Fruit fly (Drosophila melanogaster) whole organism, embryonic: Measurements from ENCODE around the gene pnr.

ENCODE experiments used
- Antp ChIP-seq: fragments of 200-800 bp; sonication (Bioruptor generic); optimal IDR thresholded peaks from 3 replicates; lab custom pipeline; 2016; ENCODE audit warnings: missing biosample characterization, missing genetic modification characterization
- Bdp1 ChIP-seq: fragments of 200-800 bp; sonication (Bioruptor generic); optimal IDR thresholded peaks from 3 replicates; lab custom pipeline; 2016; ENCODE audit warnings: missing biosample characterization, missing genetic modification characterization
- Blimp-1 ChIP-seq: fragments of 200-800 bp; sonication (Bioruptor generic); optimal IDR thresholded peaks from 3 replicates; lab custom pipeline; 2018; ENCODE audit warnings: missing biosample characterization, missing genetic modification characterization, mild to moderate bottlenecking, moderate library complexity, missing genetic modification reagents
- CG11504 ChIP-seq: fragments of 200-800 bp; sonication (Bioruptor generic); optimal IDR thresholded peaks from 3 replicates; lab custom pipeline; 2019; ENCODE audit warnings: missing biosample characterization, mild to moderate bottlenecking, missing genetic modification characterization, moderate library complexity
- CG12104 ChIP-seq: fragments of 200-800 bp; sonication (Bioruptor generic); optimal IDR thresholded peaks from 3 replicates; lab custom pipeline; 2016; ENCODE audit warnings: missing biosample characterization, missing genetic modification characterization
- CG12236 ChIP-seq: fragments of 200-800 bp; sonication (Bioruptor generic); optimal IDR thresholded peaks from 2 replicates; lab custom pipeline; 2016; ENCODE audit warnings: missing biosample characterization, missing genetic modification characterization
- CG12942 ChIP-seq: fragments of 200-800 bp; sonication (Bioruptor generic); optimal IDR thresholded peaks from 3 replicates; lab custom pipeline; 2016; ENCODE audit warnings: missing biosample characterization, missing genetic modification characterization
- CG15073 ChIP-seq: fragments of 200-800 bp; sonication (Bioruptor generic); optimal IDR thresholded peaks from 2 replicates; lab custom pipeline; 2016; ENCODE audit warnings: missing biosample characterization, missing genetic modification characterization
- CG15269 ChIP-seq: fragments of 200-800 bp; sonication (Bioruptor generic); optimal IDR thresholded peaks from 2 replicates; lab custom pipeline; 2018; ENCODE audit warnings: missing biosample characterization, mild to moderate bottlenecking, missing genetic modification characterization, moderate library complexity
- CG15601 ChIP-seq: fragments of 200-800 bp; sonication (Bioruptor generic); optimal IDR thresholded peaks from 3 replicates; lab custom pipeline; 2019; ENCODE audit warnings: missing biosample characterization, mild to moderate bottlenecking, missing genetic modification characterization, moderate library complexity
- CG16815 ChIP-seq: fragments of 200-800 bp; sonication (Bioruptor generic); optimal IDR thresholded peaks from 3 replicates; lab custom pipeline; 2017; ENCODE audit warnings: missing biosample characterization, mild to moderate bottlenecking, missing genetic modification characterization
- CG17568 ChIP-seq: fragments of 200-800 bp; sonication (Bioruptor generic); optimal IDR thresholded peaks from 2 replicates; lab custom pipeline; 2018; ENCODE audit warnings: missing biosample characterization, mild to moderate bottlenecking, missing genetic modification characterization, moderate library complexity
- CG17829 ChIP-seq: fragments of 200-800 bp; optimal IDR thresholded peaks from 2 replicates; lab custom pipeline; 2019; ENCODE audit warnings: missing biosample characterization, mild to moderate bottlenecking, missing genetic modification characterization, moderate library complexity
- CG18262 ChIP-seq: fragments of 200-800 bp; optimal IDR thresholded peaks from 3 replicates; lab custom pipeline; 2019; ENCODE audit warnings: missing biosample characterization, mild to moderate bottlenecking, missing genetic modification characterization, moderate library complexity
- CG2129 ChIP-seq: fragments of 200-800 bp; sonication (Bioruptor generic); IDR thresholded peaks from 2 replicates; pipeline ENCODE4 v1.3.6; 2022; ENCODE audit warnings: missing biosample characterization, missing genetic modification characterization; ENCODE audit not compliant: partially characterized antibody
- CG30403 ChIP-seq: fragments of 200-800 bp; sonication (Bioruptor generic); optimal IDR thresholded peaks from 3 replicates; lab custom pipeline; 2016; ENCODE audit warnings: missing biosample characterization, missing genetic modification characterization
- CG31224 ChIP-seq: fragments of 200-800 bp; sonication (Bioruptor generic); IDR thresholded peaks from 2 replicates; pipeline ENCODE4 v1.3.6; 2022; ENCODE audit warnings: missing biosample characterization, missing genetic modification characterization
- CG3281 ChIP-seq: fragments of 200-800 bp; sonication (Bioruptor generic); optimal IDR thresholded peaks from 3 replicates; lab custom pipeline; 2017; ENCODE audit warnings: missing biosample characterization, mild to moderate bottlenecking, missing genetic modification characterization
- CG3847 ChIP-seq: fragments of 200-800 bp; sonication (Bioruptor generic); IDR thresholded peaks from 2 replicates; pipeline ENCODE4 v1.3.6; 2022; ENCODE audit warnings: missing biosample characterization, missing genetic modification characterization
- CG6272 ChIP-seq: fragments of 200-800 bp; sonication (Bioruptor generic); IDR thresholded peaks from 2 replicates; pipeline ENCODE4 v1.3.6; 2022; ENCODE audit warnings: missing biosample characterization, missing genetic modification characterization
- CG7556 ChIP-seq: fragments of 200-800 bp; sonication (Bioruptor generic); optimal IDR thresholded peaks from 2 replicates; lab custom pipeline; 2017; ENCODE audit warnings: missing biosample characterization, mild to moderate bottlenecking, missing genetic modification characterization
- CG8089 ChIP-seq: fragments of 200-800 bp; sonication (Bioruptor generic); optimal IDR thresholded peaks from 3 replicates; lab custom pipeline; 2016; ENCODE audit warnings: missing biosample characterization, missing genetic modification characterization
- CG8359 ChIP-seq: fragments of 200-800 bp; sonication (Bioruptor generic); optimal IDR thresholded peaks from 2 replicates; lab custom pipeline; 2017; ENCODE audit warnings: missing biosample characterization, mild to moderate bottlenecking, missing genetic modification characterization, borderline replicate concordance
- D19A ChIP-seq: fragments of 200-800 bp; optimal IDR thresholded peaks from 3 replicates; lab custom pipeline; 2019; ENCODE audit warnings: missing biosample characterization, mild to moderate bottlenecking, missing genetic modification characterization, moderate library complexity
- E2f1 ChIP-seq: fragments of 200-800 bp; sonication (Bioruptor generic); IDR thresholded peaks from 2 replicates; pipeline ENCODE4 v1.3.6; 2022; ENCODE audit warnings: missing biosample characterization, missing genetic modification characterization
- Ets65A ChIP-seq: fragments of 200-800 bp; sonication (Bioruptor generic); peaks from one replicate; lab custom pipeline; 2016; ENCODE audit warnings: missing biosample characterization, missing genetic modification characterization
- H2.0 ChIP-seq: fragments of 200-800 bp; sonication (Bioruptor generic); IDR thresholded peaks from 2 replicates; pipeline ENCODE4 v1.3.6; 2022; ENCODE audit warnings: missing biosample characterization, missing genetic modification characterization
- Hsf ChIP-seq: fragments of 200-800 bp; sonication (Bioruptor generic); optimal IDR thresholded peaks from 3 replicates; lab custom pipeline; 2016; ENCODE audit warnings: missing biosample characterization, missing genetic modification characterization
- Oaz ChIP-seq: fragments of 200-800 bp; sonication (Bioruptor generic); IDR thresholded peaks from 2 replicates; pipeline ENCODE4 v1.3.6; 2022; ENCODE audit warnings: missing biosample characterization, missing genetic modification characterization
- Side ChIP-seq: fragments of 200-800 bp; sonication (Bioruptor generic); optimal IDR thresholded peaks from 2 replicates; lab custom pipeline; 2016; ENCODE audit warnings: missing biosample characterization, missing genetic modification characterization
- ab ChIP-seq: fragments of 200-800 bp; sonication (Bioruptor generic); optimal IDR thresholded peaks from 2 replicates; lab custom pipeline; 2016; ENCODE audit warnings: missing biosample characterization, missing genetic modification characterization
- aop ChIP-seq: fragments of 200-800 bp; sonication (Bioruptor generic); IDR thresholded peaks from 2 replicates; pipeline ENCODE4 v1.3.6; 2022; ENCODE audit warnings: missing biosample characterization, missing genetic modification characterization
- br ChIP-seq: fragments of >200 bp; optimal IDR thresholded peaks from 2 replicates; lab custom pipeline; 2017
- cg ChIP-seq: fragments of 200-800 bp; sonication (Bioruptor generic); optimal IDR thresholded peaks from 3 replicates; lab custom pipeline; 2019; ENCODE audit warnings: missing biosample characterization, mild to moderate bottlenecking, missing genetic modification characterization, moderate library complexity
- chinmo ChIP-seq: fragments of 200-800 bp; sonication (Bioruptor generic); IDR thresholded peaks from 4 replicates; pipeline ENCODE4 v1.3.6; 2022; ENCODE audit warnings: missing biosample characterization, missing genetic modification characterization; ENCODE audit not compliant: partially characterized antibody
- dati ChIP-seq: fragments of 200-800 bp; sonication (Bioruptor generic); IDR thresholded peaks from 2 replicates; pipeline ENCODE4 v1.3.6; 2022; ENCODE audit warnings: missing biosample characterization, missing genetic modification characterization
- exex ChIP-seq: fragments of 200-800 bp; sonication (Bioruptor generic); optimal IDR thresholded peaks from 4 replicates; lab custom pipeline; 2018; ENCODE audit warnings: missing biosample characterization, mild to moderate bottlenecking, missing genetic modification characterization, moderate library complexity
- fd64A ChIP-seq: fragments of 200-800 bp; sonication (Bioruptor generic); optimal IDR thresholded peaks from 3 replicates; lab custom pipeline; 2018; ENCODE audit warnings: missing biosample characterization, mild to moderate bottlenecking, missing genetic modification characterization
- ham ChIP-seq: fragments of 200-800 bp; sonication (Bioruptor generic); IDR thresholded peaks from 2 replicates; pipeline ENCODE4 v1.3.6; 2022; ENCODE audit warnings: missing biosample characterization, missing genetic modification characterization
- hbn ChIP-seq: fragments of 200-800 bp; sonication (Bioruptor generic); IDR thresholded peaks from 2 replicates; pipeline ENCODE4 v1.3.6; 2022; ENCODE audit warnings: missing biosample characterization, missing genetic modification characterization; ENCODE audit not compliant: partially characterized antibody
- mirr ChIP-seq: fragments of 200-800 bp; sonication (Bioruptor generic); optimal IDR thresholded peaks from 3 replicates; lab custom pipeline; 2018; ENCODE audit warnings: missing biosample characterization, mild to moderate bottlenecking, missing genetic modification characterization
- nom ChIP-seq: fragments of 200-800 bp; sonication (Bioruptor generic); optimal IDR thresholded peaks from 2 replicates; lab custom pipeline; 2017; ENCODE audit warnings: missing biosample characterization, missing genetic modification characterization, mild to moderate bottlenecking, moderate library complexity, missing genetic modification reagents
- pb ChIP-seq: fragments of 200-800 bp; sonication (Bioruptor generic); optimal IDR thresholded peaks from 3 replicates; lab custom pipeline; 2016; ENCODE audit warnings: missing biosample characterization, missing genetic modification characterization
- pnt ChIP-seq: fragments of 200-800 bp; sonication (Bioruptor generic); optimal IDR thresholded peaks from 3 replicates; lab custom pipeline; 2016; ENCODE audit warnings: missing biosample characterization, missing genetic modification characterization
- row ChIP-seq: fragments of 200-800 bp; sonication (Bioruptor generic); IDR thresholded peaks from 3 replicates; pipeline ENCODE4 v1.3.6; 2022; ENCODE audit warnings: missing biosample characterization, missing genetic modification characterization
- sens-2 ChIP-seq: fragments of 200-800 bp; sonication (Bioruptor generic); IDR thresholded peaks from 2 replicates; pipeline ENCODE4 v1.3.6; 2022; ENCODE audit warnings: missing biosample characterization, missing genetic modification characterization
- seq ChIP-seq: fragments of 200-800 bp; sonication (Bioruptor generic); IDR thresholded peaks from 2 replicates; pipeline ENCODE4 v1.3.6; 2022; ENCODE audit warnings: missing biosample characterization, missing genetic modification characterization
- sug ChIP-seq: fragments of 200-800 bp; optimal IDR thresholded peaks from 2 replicates; lab custom pipeline; 2019; ENCODE audit warnings: missing biosample characterization, mild to moderate bottlenecking, missing genetic modification characterization, moderate library complexity
- ttk ChIP-seq: fragments of 200-800 bp; sonication (Bioruptor generic); IDR thresholded peaks from 2 replicates; pipeline ENCODE4 v2.1.2; 2022; ENCODE audit warnings: missing biosample characterization, missing genetic modification characterization

The pnr gene

dm6 chr3R:16071689-16072580 lies 46.1 kb downstream of the pnr start (continued):
- TF ChIP-seq CG3847 (GFP tag; lab: Robert Waterston, UW) (no peak), E2f1 (GFP tag; lab: Robert Waterston, UW) (peak; percentile 82), CG7556 (GFP tag; lab: Kevin White, UChicago) (peak; percentile 72), cg (GFP tag; lab: Kevin White, UChicago) (peak; percentile 45), CG8359 (GFP tag; lab: Kevin White, UChicago) (no peak), D19A (tag; lab: Kevin White, UChicago) (peak; percentile 76), fd64A (GFP tag; lab: Kevin White, UChicago) (no peak), Side (GFP tag; lab: Kevin White, UChicago) (no peak), aop (GFP tag; lab: Robert Waterston, UW) (no peak), CG30403 (GFP tag; lab: Kevin White, UChicago) (peak; percentile 83), pb (no peak), CG17829 (tag; lab: Kevin White, UChicago) (peak; percentile 90), Ets65A (GFP tag; lab: Kevin White, UChicago) (peak; percentile 85), CG18262 (tag; lab: Kevin White, UChicago) (peak; percentile 92), Oaz (GFP tag; lab: Robert Waterston, UW) (peak; percentile 25; the same call in 1 of the 2 replicates), sens-2 (no peak), CG8089 (GFP tag; lab: Kevin White, UChicago) (peak; percentile 10), Hsf (GFP tag; lab: Kevin White, UChicago) (peak; percentile 67), br (lab: Kevin White, UChicago) (no peak), CG12942 (GFP tag; lab: Kevin White, UChicago) (peak; percentile 55), dati (GFP tag; lab: Robert Waterston, UW) (no peak), CG15269 (no peak), CG16815 (GFP tag; lab: Kevin White, UChicago) (peak; percentile 57), seq (GFP tag; lab: Robert Waterston, UW) (peak; percentile 66; the same call in 1 of the 2 replicates), Blimp-1 (GFP tag; lab: Kevin White, UChicago) (peak; percentile 84), row (GFP tag; lab: Robert Waterston, UW) (peak; percentile 85), CG6272 (GFP tag; lab: Robert Waterston, UW) (peak; percentile 58; the same call in 1 of the 2 replicates), chinmo (GFP tag; lab: Robert Waterston, UW) (0 out of 4 replicates have a peak, but pooled peaks have one; percentile 38), CG15601 (tag; lab: Kevin White, UChicago) (peak; percentile 41), CG31224 (GFP tag; lab: Robert Waterston, UW) (peak; percentile 32; the same call in 1 of the 2 replicates), CG15073 (GFP tag; lab: Kevin White, UChicago) (no peak), ttk (GFP tag; lab: Robert Waterston, UW) (peak; percentile 72), hbn (no peak), ham (GFP tag; lab: Robert Waterston, UW) (no peak), H2.0 (GFP tag; lab: Robert Waterston, UW) (peak; percentile 75), exex (tag; lab: Kevin White, UChicago) (peak; percentile 86), sug (tag; lab: Kevin White, UChicago) (no peak), CG12236 (peak; percentile 44), pnt (GFP tag; lab: Kevin White, UChicago) (no peak), CG3281 (GFP tag; lab: Kevin White, UChicago) (no peak), mirr (GFP tag; lab: Kevin White, UChicago) (peak; percentile 43), ab (GFP tag; lab: Kevin White, UChicago) (no peak), Antp (GFP tag; lab: Kevin White, UChicago) (no peak), CG12104 (GFP tag; lab: Kevin White, UChicago) (peak; percentile 53), CG11504 (tag; lab: Kevin White, UChicago) (peak; percentile 98), nom (peak; percentile 30), CG2129 (0 out of 2 replicates have a peak, but pooled peaks have one; percentile 35), CG17568 (GFP tag; lab: Kevin White, UChicago) (peak; percentile 12), Bdp1 (GFP tag; lab: Kevin White, UChicago) (no peak)
